Worm (Caenorhabditis elegans): ENCODE measurements around the gene mml-1.

DNA sequence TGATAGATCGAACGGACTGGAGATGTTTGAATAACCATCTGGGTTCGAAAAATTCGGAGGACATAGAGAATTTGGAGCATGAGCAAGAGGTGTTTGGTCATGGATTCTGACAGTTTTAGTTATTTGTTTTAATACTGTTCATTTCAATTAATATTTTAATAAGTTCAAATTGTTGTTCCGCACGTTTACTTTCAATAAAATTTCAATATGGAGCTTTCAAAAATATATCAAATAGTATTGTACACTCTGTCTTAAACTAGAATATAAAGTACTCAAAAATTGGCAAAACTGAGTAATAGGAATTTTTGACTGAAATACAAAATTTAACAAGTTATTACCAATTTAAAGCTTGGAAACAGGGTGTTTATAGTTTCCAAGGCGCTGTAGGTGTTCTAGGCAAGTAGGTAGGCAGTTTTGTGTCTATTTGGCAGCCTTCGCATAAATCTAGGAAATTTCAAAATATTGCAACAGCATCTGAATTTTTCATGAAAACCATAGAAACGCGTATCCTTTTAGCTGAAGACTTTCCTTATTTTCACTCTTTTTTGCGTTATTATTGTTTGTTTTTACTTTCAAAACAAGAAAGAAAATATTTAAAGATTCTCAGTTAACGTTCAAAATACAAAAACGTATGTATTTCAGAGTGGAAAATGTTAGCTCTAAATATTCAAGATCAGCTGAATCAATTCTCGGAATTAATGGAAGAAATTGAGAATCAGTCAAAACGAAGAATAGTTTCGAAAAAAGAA is 7.3 kb downstream of the mml-1 start, which contains the start of the genes T20B12.5 and T20B12.4:
- no peak for TF ChIP-seq tbx-2 (tag; optimal IDR thresholded peaks at IDR 0.05)
- TF ChIP-seq nhr-11 (tag; optimal IDR thresholded peaks at IDR 0.05) = no peak
- no peak for TF ChIP-seq hlh-15 (tag; optimal IDR thresholded peaks at IDR 0.05)
- TF ChIP-seq ama-1 (optimal IDR thresholded peaks at IDR 0.05) = no peak
- no peak for TF ChIP-seq ets-4 (tag; optimal IDR thresholded peaks at IDR 0.05)
- TF ChIP-seq hlh-30 (tag; optimal IDR thresholded peaks at IDR 0.05; ENCODE audit: insufficient read depth) = no peak
- no peak for TF ChIP-seq ttx-3 (tag; optimal IDR thresholded peaks at IDR 0.05)
- TF ChIP-seq unc-3 (GFP tag; conservative IDR thresholded peaks at IDR 0.05) = no peak
- TF ChIP-seq unc-3 (tag; optimal IDR thresholded peaks at IDR 0.05) = no peak
- TF ChIP-seq elt-2 (tag; optimal IDR thresholded peaks at IDR 0.05) = no peak
- no peak for TF ChIP-seq nhr-232 (tag; optimal IDR thresholded peaks at IDR 0.05)

All from whole organism, late embryonic.